Worm (Caenorhabditis elegans) whole organism, late embryonic: Measurements from ENCODE around the gene str-211.
"Not testable (repeated sequence)": the region's sequence is repeated elsewhere in the genome, so short reads cannot be mapped to it uniquely, and the experiment has no call there.

Experiments
- C08G9.2 ChIP-seq: sonication (generic microtip); optimal IDR thresholded peaks from 2 replicates; lab custom pipeline; 2016; ENCODE audit warnings: mild to moderate bottlenecking, missing genetic modification characterization, moderate library complexity, missing compliant biosample characterization
- ama-1 ChIP-seq: fragments of 150-350 bp; optimal IDR thresholded peaks from 2 replicates; lab custom pipeline; 2014
- ceh-19 ChIP-seq: fragments of 200-800 bp; sonication (Bioruptor generic); optimal IDR thresholded peaks from 2 replicates; lab custom pipeline; 2018; ENCODE audit warnings: mild to moderate bottlenecking, missing genetic modification characterization, missing compliant biosample characterization
- ceh-2 ChIP-seq: sonication (generic microtip); optimal IDR thresholded peaks from 2 replicates; lab custom pipeline; 2016; ENCODE audit warnings: missing genotype, missing genetic modification characterization, missing compliant biosample characterization
- ceh-24 ChIP-seq: sonication (generic microtip); optimal IDR thresholded peaks from 2 replicates; lab custom pipeline; 2016; ENCODE audit warnings: mild to moderate bottlenecking, missing genetic modification characterization, missing compliant biosample characterization
- ceh-30 ChIP-seq: fragments of 150-350 bp; optimal IDR thresholded peaks from 2 replicates; lab custom pipeline; 2014; ENCODE audit warnings: missing biosample characterization, missing genetic modification characterization
- ceh-31 ChIP-seq: sonication (generic microtip); optimal IDR thresholded peaks from 2 replicates; lab custom pipeline; 2016; ENCODE audit warnings: missing genetic modification characterization, missing compliant biosample characterization
- ceh-9 ChIP-seq: sonication (generic microtip); optimal IDR thresholded peaks from 2 replicates; lab custom pipeline; 2016; ENCODE audit warnings: mild to moderate bottlenecking, missing genetic modification characterization, inconsistent platforms, missing compliant biosample characterization
- elt-2 ChIP-seq: sonication (generic microtip); optimal IDR thresholded peaks from 2 replicates; lab custom pipeline; 2016; ENCODE audit warnings: missing genetic modification reagents, missing genetic modification characterization, missing compliant biosample characterization
- elt-4 ChIP-seq: sonication (generic microtip); optimal IDR thresholded peaks from 2 replicates; lab custom pipeline; 2016; ENCODE audit warnings: missing genetic modification characterization, missing compliant biosample characterization
- ets-4 ChIP-seq: sonication (generic microtip); optimal IDR thresholded peaks from 2 replicates; lab custom pipeline; 2016; ENCODE audit warnings: missing genetic modification characterization, missing compliant biosample characterization
- eyg-1 ChIP-seq: sonication (generic microtip); optimal IDR thresholded peaks from 2 replicates; lab custom pipeline; 2016; ENCODE audit warnings: missing genotype, missing genetic modification characterization, missing compliant biosample characterization
- gmeb-2 ChIP-seq: sonication (generic microtip); optimal IDR thresholded peaks from 2 replicates; lab custom pipeline; 2016; ENCODE audit warnings: missing genetic modification characterization, inconsistent platforms, missing compliant biosample characterization
- hlh-13 ChIP-seq: fragments of 200-800 bp; sonication (Bioruptor generic); optimal IDR thresholded peaks from 2 replicates; lab custom pipeline; 2018; ENCODE audit warnings: mild to moderate bottlenecking, missing genetic modification characterization, missing compliant biosample characterization
- hlh-15 ChIP-seq: sonication (generic microtip); optimal IDR thresholded peaks from 2 replicates; lab custom pipeline; 2016; ENCODE audit warnings: missing genetic modification characterization, missing compliant biosample characterization
- hlh-8 ChIP-seq: sonication (generic microtip); optimal IDR thresholded peaks from 2 replicates; lab custom pipeline; 2016; ENCODE audit warnings: missing genotype, missing genetic modification characterization, missing compliant biosample characterization
- nhr-11 ChIP-seq: fragments of 150-350 bp; optimal IDR thresholded peaks from 2 replicates; lab custom pipeline; 2014; ENCODE audit warnings: missing biosample characterization, missing genetic modification characterization
- nhr-232 ChIP-seq: sonication (generic microtip); optimal IDR thresholded peaks from 2 replicates; lab custom pipeline; 2016; ENCODE audit warnings: missing genetic modification characterization, missing compliant biosample characterization
- pat-9 ChIP-seq: fragments of 200-800 bp; sonication (Bioruptor generic); optimal IDR thresholded peaks from 2 replicates; lab custom pipeline; 2018; ENCODE audit warnings: mild to moderate bottlenecking, missing genetic modification characterization, moderate library complexity, missing compliant biosample characterization
- pax-1 ChIP-seq: fragments of 150-350 bp; optimal IDR thresholded peaks from 2 replicates; lab custom pipeline; 2014; ENCODE audit warnings: missing biosample characterization, missing genetic modification characterization
- pros-1 ChIP-seq: fragments of 150-350 bp; optimal IDR thresholded peaks from 2 replicates; lab custom pipeline; 2014; ENCODE audit warnings: missing biosample characterization, missing genetic modification reagents, missing genetic modification characterization
- rnt-1 ChIP-seq: sonication (generic microtip); optimal IDR thresholded peaks from 2 replicates; lab custom pipeline; 2016; ENCODE audit warnings: missing genetic modification characterization, missing compliant biosample characterization
- sdc-2 ChIP-seq: sonication (generic microtip); optimal IDR thresholded peaks from 2 replicates; lab custom pipeline; 2016; ENCODE audit warnings: missing genotype, missing genetic modification characterization, missing compliant biosample characterization
- sox-2 ChIP-seq: fragments of 200-800 bp; sonication (Bioruptor generic); IDR thresholded peaks from 2 replicates; pipeline ENCODE4 v1.3.6; 2022; ENCODE audit warnings: missing genetic modification reagents, missing genetic modification characterization, missing compliant biosample characterization
- syd-9 ChIP-seq: sonication (generic microtip); optimal IDR thresholded peaks from 2 replicates; lab custom pipeline; 2016; ENCODE audit warnings: mild to moderate bottlenecking, missing genetic modification characterization, moderate library complexity, missing compliant biosample characterization
- tbx-2 ChIP-seq: sonication (generic microtip); optimal IDR thresholded peaks from 2 replicates; lab custom pipeline; 2016; ENCODE audit warnings: missing genetic modification characterization, missing compliant biosample characterization
- ttx-3 ChIP-seq: sonication (generic microtip); optimal IDR thresholded peaks from 2 replicates; lab custom pipeline; 2016; ENCODE audit warnings: missing genetic modification reagents, missing genetic modification characterization, missing compliant biosample characterization
- unc-42 ChIP-seq: sonication (generic microtip); optimal IDR thresholded peaks from 2 replicates; lab custom pipeline; 2016; ENCODE audit warnings: missing genotype, missing genetic modification characterization, missing compliant biosample characterization
- unc-86 ChIP-seq: sonication (generic microtip); optimal IDR thresholded peaks from 2 replicates; lab custom pipeline; 2016; ENCODE audit warnings: missing genetic modification characterization, missing compliant biosample characterization

str-211 gene

ce11 chrV:4903696-4904095 lies 40.4 kb downstream of the str-211 start, which contains the start of gene ugt-8:
ugt-8 (plus strand) TSS chrV:4903930.
- TF ChIP-seq ceh-19 (GFP tag; lab: Kevin White, UChicago) (no peak), unc-42 (no peak), hlh-13 (GFP tag; lab: Kevin White, UChicago) (no peak), nhr-11 (tag; lab: Kevin White, UChicago) (no peak), ceh-30 (no peak), ets-4 (no peak), rnt-1 (tag; lab: Kevin White, UChicago) (no peak), tbx-2 (tag; lab: Kevin White, UChicago) (no peak), elt-2 (no peak), pax-1 (tag; lab: Kevin White, UChicago) (no peak), nhr-232 (tag; lab: Kevin White, UChicago) (no peak), gmeb-2 (tag; lab: Kevin White, UChicago) (no peak), C08G9.2 (tag; lab: Kevin White, UChicago) (no peak), pros-1 (tag; lab: Kevin White, UChicago) (no peak), ceh-31 (tag; lab: Kevin White, UChicago) (no peak)

DNA sequence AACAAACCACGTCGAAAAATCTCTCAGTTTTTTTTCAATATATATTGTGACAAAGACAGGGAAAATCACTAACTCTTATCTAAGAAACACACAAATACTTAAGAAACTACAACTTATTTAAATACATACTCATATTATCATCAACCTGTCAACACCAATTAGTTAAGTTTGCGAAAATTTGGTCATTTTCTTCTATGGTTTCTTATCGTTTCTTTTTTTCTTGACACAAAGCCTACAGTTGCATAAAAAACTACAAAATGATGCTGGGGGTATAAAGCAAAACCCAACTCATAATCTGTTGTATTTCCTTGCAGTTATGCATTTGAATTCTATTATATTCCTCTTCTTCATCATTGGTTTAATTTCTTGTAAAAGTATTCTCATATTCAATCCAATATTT lies 43.0 kb downstream of the str-211 start, which contains the start of gene ugt-67:
TSS of gene ugt-67 (plus strand) at position 301 of the 400 bp plus-strand sequence.
- TF ChIP-seq sox-2 (GFP tag; lab: Robert Waterston, UW) (no peak), nhr-11 (tag; lab: Kevin White, UChicago) (no peak), rnt-1 (tag; lab: Kevin White, UChicago) (no peak), syd-9 (tag; lab: Kevin White, UChicago) (no peak), sdc-2 (tag; lab: Kevin White, UChicago) (no peak), elt-2 (no peak), gmeb-2 (tag; lab: Kevin White, UChicago) (no peak), ttx-3 (tag; lab: Kevin White, UChicago) (no peak), ceh-19 (GFP tag; lab: Kevin White, UChicago) (no peak)

- not testable (repeated sequence) for TF ChIP-seq eyg-1 (tag; lab: Kevin White, UChicago); ceh-30; elt-2
Observed at ce11 chrV:4900020-4900419, 44.1 kb downstream of the str-211 start, which contains the start of gene ugt-10. ugt-10 (minus strand) TSS chrV:4900120.

DNA sequence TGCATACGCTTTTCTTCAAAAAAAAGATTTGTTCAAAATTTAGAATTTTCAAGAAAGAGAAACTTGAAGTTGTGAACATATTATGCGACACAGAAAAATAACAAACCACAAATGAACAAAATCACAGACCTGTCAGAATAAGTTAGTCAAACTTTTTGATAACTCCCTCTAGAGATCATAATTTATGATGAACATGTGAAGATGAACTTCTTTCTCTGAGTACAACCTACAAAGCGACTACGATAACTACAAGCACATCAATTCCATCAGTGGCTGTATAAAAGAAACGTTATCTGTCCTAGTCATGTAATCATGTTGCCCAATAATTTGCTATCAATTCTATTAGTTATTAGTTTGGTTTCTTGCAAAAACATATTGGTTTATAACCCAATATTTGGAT lies 48.4 kb downstream of the str-211 start, which contains the start of gene ugt-9:
TSS of gene ugt-9 (plus strand) at position 305 of the 400 bp plus-strand sequence.
- TF ChIP-seq hlh-15 (tag; lab: Kevin White, UChicago) (no peak), elt-2 (peak; percentile 62)

DNA sequence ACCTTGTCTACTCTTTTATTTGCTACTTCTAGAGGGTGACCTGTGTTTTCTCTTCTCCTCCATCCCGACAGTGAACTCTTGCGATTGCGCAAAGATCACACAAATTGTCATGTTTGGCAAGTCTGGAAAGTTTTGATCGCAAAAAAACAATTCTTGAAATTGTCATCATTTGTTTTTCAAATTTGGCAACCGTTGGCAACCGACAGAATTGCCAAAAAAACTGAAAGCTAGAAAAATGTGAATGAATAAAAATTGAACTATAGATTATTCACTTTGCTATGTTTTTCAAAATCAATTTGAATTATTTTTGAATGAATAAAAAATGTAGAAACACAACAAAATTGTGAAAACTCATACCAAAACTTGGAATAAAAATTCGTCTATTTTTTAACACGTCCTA lies 49.1 kb downstream of the str-211 start, which contains the start of gene ugt-11:
TSS of gene ugt-11 (minus strand) at position 101 of the 400 bp plus-strand sequence.
- TF ChIP-seq sdc-2 (tag; lab: Kevin White, UChicago) (no peak), unc-42 (no peak), syd-9 (tag; lab: Kevin White, UChicago) (no peak), hlh-8 (no peak), ceh-9 (no peak), ets-4 (no peak), ceh-2 (no peak), unc-86 (no peak), elt-4 (tag; lab: Kevin White, UChicago) (no peak), pat-9 (tag; lab: Kevin White, UChicago) (no peak), ceh-24 (tag; lab: Kevin White, UChicago) (no peak), ama-1 (no peak), pax-1 (tag; lab: Kevin White, UChicago) (no peak)
